Worm (Caenorhabditis elegans) whole organism, L1 larva: Measurements from ENCODE around the gene nhr-119.
A peak's percentile ranks its signal among the peaks of the same experiment; 100 is the strongest.

Experiments used
- C34B4.2 ChIP-seq: sonication (generic microtip); optimal IDR thresholded peaks from 2 replicates; lab custom pipeline; 2017; ENCODE audit warnings: mild to moderate bottlenecking, missing genetic modification characterization, missing compliant biosample characterization
- alr-1 ChIP-seq: fragments of 200-800 bp; sonication (Bioruptor generic); optimal IDR thresholded peaks from 2 replicates; lab custom pipeline; 2018; ENCODE audit warnings: borderline replicate concordance, mild to moderate bottlenecking, missing genetic modification characterization, missing compliant biosample characterization
- ceh-88 ChIP-seq: fragments of 200-800 bp; sonication (Bioruptor generic); IDR thresholded peaks from 2 replicates; pipeline ENCODE4 v1.3.6; 2022; ENCODE audit warnings: missing genetic modification characterization, missing compliant biosample characterization
- ces-1 ChIP-seq: fragments of 150-350 bp; optimal IDR thresholded peaks from 2 replicates; lab custom pipeline; 2014; ENCODE audit warnings: missing biosample characterization, missing genetic modification reagents, missing genetic modification characterization
- dpl-1 ChIP-seq, 3 experiments: fragments of 150-350 bp in 2 of 3; sonication (generic microtip) in 1 of 3; optimal IDR thresholded peaks; 2 replicates each; lab custom pipeline; 2014 to 2017; ENCODE audit warnings: missing biosample characterization in 3 of 3, missing genetic modification characterization in 3 of 3, missing genetic modification reagents in 3 of 3
- efl-1 ChIP-seq, 4 experiments: fragments of 150-350 bp; optimal IDR thresholded peaks in 3 of 4; peaks in 1 of 4; 1 replicate in 1 of 4; 2 replicates in 3 of 4; lab custom pipeline; 2014; ENCODE audit warnings: missing biosample characterization in 2 of 4, missing genetic modification characterization in 2 of 4, missing genetic modification reagents in 2 of 4
- egl-27 ChIP-seq, 2 experiments: fragments of 150-350 bp in 1 of 2; sonication (generic microtip); optimal IDR thresholded peaks; 3 replicates each; lab custom pipeline; 2017 to 2018; ENCODE audit warnings: missing biosample characterization in 2 of 2, missing genetic modification characterization in 2 of 2, missing genetic modification reagents in 2 of 2
- elt-2 ChIP-seq: sonication (generic microtip); optimal IDR thresholded peaks from 2 replicates; lab custom pipeline; 2016; ENCODE audit warnings: missing genetic modification characterization, mild to moderate bottlenecking, inconsistent platforms, missing compliant biosample characterization, missing genetic modification reagents
- elt-3 ChIP-seq, 6 experiments: fragments of 150-350 bp in 1 of 6; sonication (generic microtip); optimal IDR thresholded peaks; 2 replicates each; lab custom pipeline; 2017 to 2018; ENCODE audit warnings: missing biosample characterization in 6 of 6, missing genetic modification characterization in 6 of 6, inconsistent platforms in 1 of 6
- ets-5 ChIP-seq: fragments of 200-800 bp; sonication (Bioruptor generic); IDR thresholded peaks from 2 replicates; pipeline ENCODE4 v1.3.6; 2022; ENCODE audit warnings: missing genetic modification characterization, missing compliant biosample characterization
- fkh-8 ChIP-seq: sonication (generic microtip); optimal IDR thresholded peaks from 2 replicates; lab custom pipeline; 2016; ENCODE audit warnings: mild to moderate bottlenecking, missing genetic modification characterization, missing compliant biosample characterization
- grh-1 ChIP-seq: fragments of 200-800 bp; sonication (Bioruptor generic); IDR thresholded peaks from 2 replicates; pipeline ENCODE4 v1.3.6; 2022; ENCODE audit warnings: missing genetic modification reagents, missing genetic modification characterization, missing compliant biosample characterization
- hlh-4 ChIP-seq: sonication (generic microtip); optimal IDR thresholded peaks from 2 replicates; lab custom pipeline; 2016; ENCODE audit warnings: mild to moderate bottlenecking, missing genetic modification characterization, missing compliant biosample characterization
- hpl-2 ChIP-seq: fragments of 150-350 bp; optimal IDR thresholded peaks from 2 replicates; lab custom pipeline; 2014; ENCODE audit warnings: missing biosample characterization, missing genetic modification reagents, missing genetic modification characterization
- isw-1 ChIP-seq: fragments of 200-800 bp; sonication (Bioruptor generic); IDR thresholded peaks from 2 replicates; pipeline ENCODE4 v1.3.6; 2022; ENCODE audit warnings: missing genetic modification characterization, missing compliant biosample characterization
- lin-13 ChIP-seq: fragments of 150-350 bp; optimal IDR thresholded peaks from 2 replicates; lab custom pipeline; 2014; ENCODE audit warnings: missing biosample characterization, missing genetic modification reagents, missing genetic modification characterization
- lin-14 ChIP-seq: fragments of 200-800 bp; sonication (Bioruptor generic); optimal IDR thresholded peaks from 2 replicates; lab custom pipeline; 2018; ENCODE audit warnings: mild to moderate bottlenecking, missing genetic modification characterization, moderate library complexity, missing compliant biosample characterization
- lin-35 ChIP-seq, 2 experiments: fragments of 150-350 bp; optimal IDR thresholded peaks; 2 replicates each; lab custom pipeline; 2014; ENCODE audit warnings: missing biosample characterization in 2 of 2, missing genetic modification characterization in 2 of 2, missing genetic modification reagents in 2 of 2
- lin-39 ChIP-seq: fragments of 150-350 bp; optimal IDR thresholded peaks from 2 replicates; lab custom pipeline; 2014; ENCODE audit warnings: missing biosample characterization, missing genetic modification reagents, missing genetic modification characterization
- mab-9 ChIP-seq: fragments of 200-800 bp; sonication (Bioruptor generic); IDR thresholded peaks from 2 replicates; pipeline ENCODE4 v1.3.6; 2022; ENCODE audit warnings: missing genetic modification reagents, missing genetic modification characterization, missing compliant biosample characterization
- mdl-1 ChIP-seq, 2 experiments: fragments of 150-350 bp; optimal IDR thresholded peaks; 2 replicates each; lab custom pipeline; 2014 to 2017; ENCODE audit warnings: missing biosample characterization in 2 of 2, missing genetic modification characterization in 2 of 2, inconsistent platforms in 1 of 2
- mef-2 ChIP-seq: fragments of 150-350 bp; optimal IDR thresholded peaks from 2 replicates; lab custom pipeline; 2014; ENCODE audit warnings: missing biosample characterization, missing genetic modification characterization
- nhr-11 ChIP-seq: fragments of 150-350 bp; optimal IDR thresholded peaks from 2 replicates; lab custom pipeline; 2014; ENCODE audit warnings: missing biosample characterization, missing genetic modification characterization
- nhr-19 ChIP-seq: fragments of 200-800 bp; sonication (Bioruptor generic); conservative IDR thresholded peaks from 2 replicates; pipeline ENCODE4 v1.3.6; 2022; ENCODE audit warnings: missing genetic modification characterization, missing compliant biosample characterization
- nhr-47 ChIP-seq: sonication (generic microtip); optimal IDR thresholded peaks from 2 replicates; lab custom pipeline; 2016; ENCODE audit warnings: mild to moderate bottlenecking, missing genetic modification characterization, moderate library complexity, missing compliant biosample characterization
- nhr-71 ChIP-seq: sonication (generic microtip); optimal IDR thresholded peaks from 2 replicates; lab custom pipeline; 2016; ENCODE audit warnings: mild to moderate bottlenecking, missing genetic modification characterization, moderate library complexity, missing compliant biosample characterization
- nhr-85 ChIP-seq: sonication (generic microtip); peaks from one replicate; lab custom pipeline; 2016; ENCODE audit warnings: missing genetic modification characterization, inconsistent platforms, missing compliant biosample characterization
- skn-1 ChIP-seq: fragments of 150-350 bp; optimal IDR thresholded peaks from 2 replicates; lab custom pipeline; 2014; ENCODE audit warnings: missing biosample characterization, missing genetic modification characterization
- snu-23 ChIP-seq: sonication (generic microtip); optimal IDR thresholded peaks from 2 replicates; lab custom pipeline; 2016; ENCODE audit warnings: missing genetic modification characterization, missing compliant biosample characterization
- swsn-7 ChIP-seq: sonication (generic microtip); optimal IDR thresholded peaks from 2 replicates; lab custom pipeline; 2016; ENCODE audit warnings: missing genetic modification characterization, missing compliant biosample characterization
- unc-86 ChIP-seq: sonication (generic microtip); optimal IDR thresholded peaks from 2 replicates; lab custom pipeline; 2016; ENCODE audit warnings: missing genetic modification characterization, missing compliant biosample characterization
- zip-4 ChIP-seq: fragments of 200-800 bp; sonication (Bioruptor generic); optimal IDR thresholded peaks from 2 replicates; lab custom pipeline; 2018; ENCODE audit warnings: mild to moderate bottlenecking, missing genetic modification characterization, moderate library complexity, missing compliant biosample characterization

The nhr-119 gene

ce11 chrII:2832098-2832497 is 31.7 kb upstream of the nhr-119 start (continued):
- no peak for TF ChIP-seq alr-1 (tag; lab: Kevin White, UChicago)
- peak in 1 of 2 experiments; percentile 37 for TF ChIP-seq lin-35 (GFP tag; optimal IDR thresholded peaks at IDR 0.05; lab: Kevin White, UChicago)
- no peak for TF ChIP-seq hlh-4 (tag; lab: Kevin White, UChicago)
- no peak for TF ChIP-seq lin-39 (tag; lab: Kevin White, UChicago)
- peak; percentile 52 for TF ChIP-seq nhr-71 (tag; lab: Kevin White, UChicago)
- peak; percentile 10 for TF ChIP-seq swsn-7 (tag; lab: Kevin White, UChicago)
- no peak for TF ChIP-seq elt-2 (tag; lab: Kevin White, UChicago)
- no peak for TF ChIP-seq lin-13 (GFP tag; lab: Kevin White, UChicago)
- TF ChIP-seq snu-23 (GFP tag; lab: Kevin White, UChicago): peak; percentile 33
- no peak for TF ChIP-seq zip-4 (GFP tag; lab: Kevin White, UChicago)
- no peak for TF ChIP-seq C34B4.2
- no peak for TF ChIP-seq isw-1 (GFP tag; lab: Robert Waterston, UW)

DNA sequence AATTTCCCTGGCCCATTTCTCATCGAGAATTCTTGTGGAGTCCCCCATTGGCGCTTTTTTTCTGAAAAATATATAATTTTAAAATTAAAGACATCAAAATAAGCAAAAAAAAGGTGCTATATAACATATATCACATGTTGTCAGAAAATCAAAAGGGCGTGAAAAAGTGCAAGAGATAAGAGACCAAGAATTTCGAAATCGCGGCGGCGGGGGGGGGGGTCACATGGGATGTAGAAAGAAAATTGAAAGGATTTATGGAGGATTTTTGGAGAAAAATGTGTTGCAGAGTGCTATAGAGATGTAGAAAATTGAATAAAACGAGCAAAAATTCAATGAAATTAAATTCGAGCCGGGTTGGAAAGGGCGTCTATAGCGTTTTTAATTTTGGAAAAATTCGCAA is 30.8 kb upstream of the nhr-119 start, which contains the start of gene K12H6.6:
TSS of gene K12H6.6 (minus strand) at position 61 of the 400 bp plus-strand sequence.
- TF ChIP-seq hpl-2 (GFP tag; lab: Kevin White, UChicago) (no peak), alr-1 (tag; lab: Kevin White, UChicago) (no peak), mdl-1 (tag; optimal IDR thresholded peaks at IDR 0.05; lab: Kevin White, UChicago) (no peak), lin-14 (GFP tag; lab: Kevin White, UChicago) (peak; percentile 70), grh-1 (GFP tag; lab: Robert Waterston, UW) (no peak), snu-23 (GFP tag; lab: Kevin White, UChicago) (peak; percentile 11), lin-13 (GFP tag; lab: Kevin White, UChicago) (peak; percentile 6), fkh-8 (peak; percentile 30), skn-1 (tag; lab: Kevin White, UChicago) (peak; percentile 43), nhr-85 (tag; lab: Kevin White, UChicago) (peak; percentile 45), dpl-1 (GFP tag; optimal IDR thresholded peaks at IDR 0.05; lab: Kevin White, UChicago) (peak in 1 of 3 experiments; percentile 9), nhr-71 (tag; lab: Kevin White, UChicago) (peak; percentile 39)

DNA sequence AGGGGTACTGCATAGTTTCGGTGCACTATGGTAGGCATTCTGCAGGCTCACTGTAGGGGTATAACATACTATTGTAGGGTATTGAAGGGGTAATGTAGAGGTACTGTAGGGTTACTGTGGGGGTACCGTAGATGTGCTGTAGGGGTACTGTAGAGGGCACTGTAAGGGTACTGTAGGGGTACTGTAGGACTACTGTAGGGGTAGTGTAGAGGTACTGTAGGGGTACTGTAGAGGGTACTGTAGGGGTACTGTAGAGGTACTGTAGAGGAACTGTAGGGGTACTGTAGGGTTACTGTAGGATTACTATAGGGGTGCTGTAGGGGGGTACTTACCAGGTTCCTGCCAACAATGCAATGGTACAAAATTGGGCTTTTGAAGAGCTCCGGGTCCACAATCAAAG is 29.7 kb upstream of the nhr-119 start:
- no peak for TF ChIP-seq mab-9 (GFP tag; lab: Robert Waterston, UW)
- TF ChIP-seq efl-1 (optimal IDR thresholded peaks at IDR 0.05; lab: Kevin White, UChicago): no peak
- peak in 1 of 2 experiments; percentile 75 for TF ChIP-seq efl-1 (GFP tag; optimal IDR thresholded peaks at IDR 0.05 in 1 of 2; lab: Kevin White, UChicago)
- no peak for TF ChIP-seq egl-27 (tag; optimal IDR thresholded peaks at IDR 0.05; lab: Kevin White, UChicago)
- no peak for TF ChIP-seq unc-86
- TF ChIP-seq ceh-88 (GFP tag; lab: Robert Waterston, UW): no peak
- TF ChIP-seq nhr-85 (tag; lab: Kevin White, UChicago): peak; percentile 42
- TF ChIP-seq nhr-11: no peak
- no peak for TF ChIP-seq alr-1 (tag; lab: Kevin White, UChicago)
- no peak for TF ChIP-seq ces-1 (GFP tag; lab: Kevin White, UChicago)
- TF ChIP-seq nhr-19 (GFP tag; lab: Robert Waterston, UW): no peak
- TF ChIP-seq grh-1 (GFP tag; lab: Robert Waterston, UW): no peak
- no peak for TF ChIP-seq elt-3 (tag; optimal IDR thresholded peaks at IDR 0.05; lab: Kevin White, UChicago)
- TF ChIP-seq snu-23 (GFP tag; lab: Kevin White, UChicago): no peak

ce11 chrII:2829482-2829881 is 29.1 kb upstream of the nhr-119 start:
- TF ChIP-seq mef-2 (tag; lab: Kevin White, UChicago): no peak
- TF ChIP-seq unc-86: no peak
- no peak for TF ChIP-seq nhr-47 (tag; lab: Kevin White, UChicago)
- TF ChIP-seq nhr-11: no peak
- TF ChIP-seq ets-5 (GFP tag; lab: Robert Waterston, UW): no peak
- no peak for TF ChIP-seq ceh-88 (GFP tag; lab: Robert Waterston, UW)
